Worm (Caenorhabditis elegans) whole organism, late embryonic: ENCODE results near the gene srsx-35.

ENCODE experiments used
- ceh-34 ChIP-seq: sonication (generic microtip); optimal IDR thresholded peaks from 2 replicates; lab custom pipeline; 2016; ENCODE audit warnings: mild to moderate bottlenecking, missing genetic modification characterization, missing compliant biosample characterization
- fax-1 ChIP-seq: sonication (generic microtip); optimal IDR thresholded peaks from 2 replicates; lab custom pipeline; 2016; ENCODE audit warnings: missing genotype, missing genetic modification characterization, missing compliant biosample characterization

- TF ChIP-seq fax-1 (tag; lab: Kevin White, UChicago) (no peak), ceh-34 (no peak)
Observed at ce11 chrV:20714503-20714902, 33.3 kb downstream of the srsx-35 start.
